Worm (Caenorhabditis elegans) whole organism, L3 larva: Measurements from ENCODE around the gene sra-8.

ENCODE experiments used
- R02D3.7 ChIP-seq: fragments of 150-350 bp; optimal IDR thresholded peaks from 2 replicates; lab custom pipeline; 2014; ENCODE audit warnings: missing biosample characterization, missing genetic modification characterization
- ZK546.5 ChIP-seq: sonication (generic microtip); optimal IDR thresholded peaks from 2 replicates; lab custom pipeline; 2017; ENCODE audit warnings: missing biosample characterization, missing genetic modification characterization
- aly-2 ChIP-seq: fragments of 150-350 bp; optimal IDR thresholded peaks from 2 replicates; lab custom pipeline; 2014; ENCODE audit warnings: missing biosample characterization, missing genetic modification characterization
- ama-1 ChIP-seq: fragments of 150-350 bp; optimal IDR thresholded peaks from 2 replicates; lab custom pipeline; 2018
- ceh-16 ChIP-seq: sonication (generic microtip); optimal IDR thresholded peaks from 2 replicates; lab custom pipeline; 2017; ENCODE audit warnings: missing biosample characterization, missing genetic modification characterization
- ceh-28 ChIP-seq: fragments of 150-350 bp; optimal IDR thresholded peaks from 2 replicates; lab custom pipeline; 2014; ENCODE audit warnings: missing biosample characterization, missing genetic modification reagents, missing genetic modification characterization
- ceh-82 ChIP-seq: fragments of 150-350 bp; optimal IDR thresholded peaks from 2 replicates; lab custom pipeline; 2014; ENCODE audit warnings: missing biosample characterization, missing genetic modification characterization
- ceh-9 ChIP-seq: sonication (generic microtip); optimal IDR thresholded peaks from 2 replicates; lab custom pipeline; 2018; ENCODE audit warnings: missing biosample characterization, missing genetic modification characterization
- daf-12 ChIP-seq: fragments of 150-350 bp; optimal IDR thresholded peaks from 2 replicates; lab custom pipeline; 2014; ENCODE audit warnings: missing biosample characterization, missing genetic modification reagents, missing genetic modification characterization
- egl-27 ChIP-seq: sonication (generic microtip); optimal IDR thresholded peaks from 4 replicates; lab custom pipeline; 2017; ENCODE audit warnings: missing biosample characterization, missing genetic modification reagents, missing genetic modification characterization
- egl-5 ChIP-seq: fragments of 150-350 bp; optimal IDR thresholded peaks from 2 replicates; lab custom pipeline; 2017; ENCODE audit warnings: missing biosample characterization, missing genetic modification reagents, missing genetic modification characterization, inconsistent platforms
- elt-1 ChIP-seq: fragments of 150-350 bp; optimal IDR thresholded peaks from 2 replicates; lab custom pipeline; 2014; ENCODE audit warnings: missing biosample characterization, missing genetic modification characterization
- elt-3 ChIP-seq, 3 experiments: fragments of 150-350 bp in 1 of 3; sonication (generic microtip) in 2 of 3; optimal IDR thresholded peaks; 2 replicates in 2 of 3; 4 replicates in 1 of 3; lab custom pipeline; 2014 to 2017; ENCODE audit warnings: missing biosample characterization in 3 of 3, missing genetic modification characterization in 3 of 3
- eor-1 ChIP-seq, 2 experiments: fragments of 150-350 bp; optimal IDR thresholded peaks; 2 replicates each; lab custom pipeline; 2014 to 2018; ENCODE audit warnings: missing biosample characterization in 2 of 2, missing genetic modification characterization in 2 of 2
- fkh-10 ChIP-seq: sonication (generic microtip); optimal IDR thresholded peaks from 2 replicates; lab custom pipeline; 2017; ENCODE audit warnings: missing biosample characterization, missing genetic modification reagents, missing genetic modification characterization
- fkh-2 ChIP-seq: fragments of 150-350 bp; optimal IDR thresholded peaks from 2 replicates; lab custom pipeline; 2014; ENCODE audit warnings: missing biosample characterization, missing genetic modification reagents, missing genetic modification characterization
- fos-1 ChIP-seq: fragments of 150-350 bp; optimal IDR thresholded peaks from 2 replicates; lab custom pipeline; 2014; ENCODE audit warnings: missing biosample characterization, missing genetic modification characterization
- jun-1 ChIP-seq: fragments of 150-350 bp; optimal IDR thresholded peaks from 2 replicates; lab custom pipeline; 2014; ENCODE audit warnings: missing biosample characterization, missing genetic modification reagents, missing genetic modification characterization
- lin-15B ChIP-seq: fragments of 150-350 bp; optimal IDR thresholded peaks from 2 replicates; lab custom pipeline; 2014; ENCODE audit warnings: missing biosample characterization, missing genetic modification characterization
- lsy-12 ChIP-seq: sonication (generic microtip); optimal IDR thresholded peaks from 2 replicates; lab custom pipeline; 2016; ENCODE audit warnings: mild to moderate bottlenecking, missing genetic modification characterization, missing compliant biosample characterization
- mml-1 ChIP-seq: fragments of 150-350 bp; sonication (generic microtip); optimal IDR thresholded peaks from 3 replicates; lab custom pipeline; 2014; ENCODE audit warnings: missing biosample characterization, missing genetic modification characterization
- nhr-11 ChIP-seq: fragments of 150-350 bp; optimal IDR thresholded peaks from 2 replicates; lab custom pipeline; 2014; ENCODE audit warnings: missing biosample characterization, missing genetic modification characterization
- nhr-23 ChIP-seq: fragments of 150-350 bp; optimal IDR thresholded peaks from 2 replicates; lab custom pipeline; 2014; ENCODE audit warnings: missing biosample characterization, missing genetic modification reagents, missing genetic modification characterization
- nhr-237 ChIP-seq: fragments of 150-350 bp; optimal IDR thresholded peaks from 2 replicates; lab custom pipeline; 2014; ENCODE audit warnings: missing biosample characterization, missing genetic modification characterization
- nhr-43 ChIP-seq: sonication (generic microtip); optimal IDR thresholded peaks from 2 replicates; lab custom pipeline; 2016; ENCODE audit warnings: mild to moderate bottlenecking, missing genetic modification characterization, missing compliant biosample characterization; ENCODE audit not compliant: poor library complexity, severe bottlenecking
- nhr-67 ChIP-seq: fragments of 150-350 bp; optimal IDR thresholded peaks from 2 replicates; lab custom pipeline; 2014; ENCODE audit warnings: missing biosample characterization, missing genetic modification characterization
- nhr-77 ChIP-seq: fragments of 150-350 bp; optimal IDR thresholded peaks from 2 replicates; lab custom pipeline; 2014; ENCODE audit warnings: missing biosample characterization, missing genetic modification characterization
- pqm-1 ChIP-seq: fragments of 150-350 bp; optimal IDR thresholded peaks from 2 replicates; lab custom pipeline; 2017; ENCODE audit warnings: missing biosample characterization, missing genetic modification characterization, inconsistent platforms
- sea-2 ChIP-seq: fragments of 150-350 bp; sonication (generic microtip); optimal IDR thresholded peaks from 4 replicates; lab custom pipeline; 2014; ENCODE audit warnings: missing biosample characterization, missing genetic modification reagents, missing genetic modification characterization
- skn-1 ChIP-seq: fragments of 150-350 bp; optimal IDR thresholded peaks from 2 replicates; lab custom pipeline; 2014; ENCODE audit warnings: missing biosample characterization, missing genetic modification characterization
- snpc-4 ChIP-seq: fragments of 150-350 bp; optimal IDR thresholded peaks from 2 replicates; lab custom pipeline; 2014; ENCODE audit warnings: missing biosample characterization, missing genetic modification characterization
- tbx-2 ChIP-seq: sonication (generic microtip); optimal IDR thresholded peaks from 2 replicates; lab custom pipeline; 2016; ENCODE audit warnings: mild to moderate bottlenecking, missing genetic modification characterization, missing compliant biosample characterization
- unc-62 ChIP-seq: fragments of 150-350 bp; sonication (generic microtip); optimal IDR thresholded peaks from 4 replicates; lab custom pipeline; 2014; ENCODE audit warnings: missing biosample characterization, missing genetic modification reagents, missing genetic modification characterization
- zag-1 ChIP-seq: fragments of 150-350 bp; optimal IDR thresholded peaks from 2 replicates; lab custom pipeline; 2014; ENCODE audit warnings: missing biosample characterization, missing genetic modification characterization
- ztf-11 ChIP-seq: fragments of 150-350 bp; optimal IDR thresholded peaks from 2 replicates; lab custom pipeline; 2014; ENCODE audit warnings: missing biosample characterization, missing genetic modification characterization
- ztf-4 ChIP-seq: fragments of 150-350 bp; optimal IDR thresholded peaks from 2 replicates; lab custom pipeline; 2014; ENCODE audit warnings: missing biosample characterization, missing genetic modification characterization

sra-8 gene

ce11 chrII:9542785-9543184, 5.3 kb downstream of the sra-8 start, which contains the start of gene sra-4:
sra-4 (minus strand) TSS chrII:9542885.
- no peak for TF ChIP-seq mml-1
- TF ChIP-seq nhr-11 (tag; lab: Kevin White, UChicago): no peak
- no peak for TF ChIP-seq pqm-1 (tag; lab: Kevin White, UChicago)
- no peak for TF ChIP-seq nhr-23 (tag; lab: Kevin White, UChicago)
- no peak for TF ChIP-seq daf-12 (tag; lab: Kevin White, UChicago)
- no peak for TF ChIP-seq fkh-10 (GFP tag; lab: Kevin White, UChicago)
- TF ChIP-seq elt-3 (tag; optimal IDR thresholded peaks at IDR 0.05; lab: Kevin White, UChicago): no peak
- no peak for TF ChIP-seq elt-1 (tag; lab: Kevin White, UChicago)
- TF ChIP-seq ceh-9 (tag; lab: Kevin White, UChicago): no peak
- TF ChIP-seq skn-1 (tag; lab: Kevin White, UChicago): no peak
- no peak for TF ChIP-seq lin-15B
- no peak for TF ChIP-seq ztf-11
- no peak for TF ChIP-seq aly-2
- no peak for TF ChIP-seq tbx-2
- TF ChIP-seq egl-27 (tag; lab: Kevin White, UChicago): no peak
- TF ChIP-seq fos-1 (tag; lab: Kevin White, UChicago): no peak
- no peak for TF ChIP-seq ztf-4 (tag; lab: Kevin White, UChicago)
- TF ChIP-seq nhr-77 (tag; lab: Kevin White, UChicago): no peak

ce11 chrII:9544386-9544785, 6.9 kb downstream of the sra-8 start, which contains the start of gene sra-7:
sra-7 (plus strand) TSS chrII:9544686.
- no peak for TF ChIP-seq ceh-28 (tag; lab: Kevin White, UChicago)
- TF ChIP-seq egl-27 (tag; lab: Kevin White, UChicago): no peak
- no peak for TF ChIP-seq lsy-12 (tag; lab: Kevin White, UChicago)
- TF ChIP-seq tbx-2: no peak
- no peak for TF ChIP-seq nhr-11 (tag; lab: Kevin White, UChicago)
- no peak for TF ChIP-seq nhr-237 (tag; lab: Kevin White, UChicago)
- TF ChIP-seq aly-2: no peak
- no peak for TF ChIP-seq jun-1
- TF ChIP-seq lin-15B: no peak
- TF ChIP-seq ZK546.5 (tag; lab: Kevin White, UChicago): no peak
- TF ChIP-seq unc-62: no peak
- TF ChIP-seq zag-1 (tag; lab: Kevin White, UChicago): no peak
- no peak for TF ChIP-seq nhr-67
- TF ChIP-seq sea-2 (GFP tag; lab: Kevin White, UChicago): no peak
- TF ChIP-seq elt-1 (tag; lab: Kevin White, UChicago): no peak
- TF ChIP-seq egl-5 (tag; lab: Kevin White, UChicago): no peak
- no peak for TF ChIP-seq R02D3.7
- no peak for TF ChIP-seq ceh-82
- no peak for TF ChIP-seq snpc-4 (tag; lab: Kevin White, UChicago)
- no peak for TF ChIP-seq ztf-4 (tag; lab: Kevin White, UChicago)

DNA sequence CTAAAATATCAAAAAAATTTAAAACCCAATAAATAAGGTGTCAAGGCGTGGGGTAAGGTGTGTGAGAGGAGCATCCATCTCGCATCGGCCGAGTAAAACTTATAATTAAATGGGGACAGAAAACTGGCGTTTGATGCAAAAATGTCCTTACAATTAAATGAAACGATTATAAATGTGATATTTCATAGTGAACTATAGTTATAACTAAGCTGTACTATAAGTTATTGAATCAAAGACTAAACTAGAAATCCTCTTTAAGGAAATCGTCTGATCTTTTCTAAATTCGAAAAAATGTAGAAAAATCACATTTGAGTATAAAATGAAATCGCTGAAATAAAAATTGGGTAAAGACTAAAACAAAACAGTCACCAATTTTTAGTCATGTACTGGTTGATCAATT, 13.2 kb downstream of the sra-8 start, which contains the start of gene sra-6:
sra-6 (minus strand) TSS at position 101 of the 400 bp plus-strand sequence.
- TF ChIP-seq lin-15B: no peak
- no peak for TF ChIP-seq elt-1 (tag; lab: Kevin White, UChicago)
- TF ChIP-seq ama-1: no peak
- TF ChIP-seq snpc-4 (tag; lab: Kevin White, UChicago): no peak
- no peak for TF ChIP-seq nhr-11 (tag; lab: Kevin White, UChicago)

ce11 chrII:9551536-9551935, 14.0 kb downstream of the sra-8 start, which contains the start of gene F35H8.12:
F35H8.12 (plus strand) TSS chrII:9551836.
- TF ChIP-seq egl-5 (tag; lab: Kevin White, UChicago) (no peak), nhr-43 (no peak), ztf-11 (no peak), nhr-237 (tag; lab: Kevin White, UChicago) (no peak), ZK546.5 (tag; lab: Kevin White, UChicago) (no peak), mml-1 (no peak), ztf-4 (tag; lab: Kevin White, UChicago) (no peak), ceh-16 (tag; lab: Kevin White, UChicago) (no peak), fkh-2 (no peak), ama-1 (no peak), unc-62 (no peak), fos-1 (tag; lab: Kevin White, UChicago) (no peak), fkh-10 (GFP tag; lab: Kevin White, UChicago) (no peak), eor-1 (tag; optimal IDR thresholded peaks at IDR 0.05; lab: Kevin White, UChicago) (no peak), daf-12 (tag; lab: Kevin White, UChicago) (no peak)
- TF ChIP-seq, all 47 proteins: peak for 0
